Fruit fly (Drosophila melanogaster) whole organism, embryonic: ENCODE data around the gene CG18661.
A peak's percentile ranks its signal among the peaks of the same experiment; 100 is the strongest.

Source experiments
- BtbVII ChIP-seq: fragments of 200-800 bp; sonication (Bioruptor generic); optimal IDR thresholded peaks from 3 replicates; lab custom pipeline; 2017; ENCODE audit warnings: missing biosample characterization, mild to moderate bottlenecking, missing genetic modification characterization
- CG10209 ChIP-seq: fragments of 200-800 bp; sonication (Bioruptor generic); optimal IDR thresholded peaks from 3 replicates; lab custom pipeline; 2017; ENCODE audit warnings: missing biosample characterization, mild to moderate bottlenecking, missing genetic modification characterization, missing genetic modification reagents
- CG10431 ChIP-seq: fragments of 200-800 bp; sonication (Bioruptor generic); optimal IDR thresholded peaks from 3 replicates; lab custom pipeline; 2018; ENCODE audit warnings: missing biosample characterization, mild to moderate bottlenecking, missing genetic modification characterization
- CG11723 ChIP-seq: fragments of 200-800 bp; sonication (Bioruptor generic); optimal IDR thresholded peaks from 2 replicates; lab custom pipeline; 2017; ENCODE audit warnings: missing biosample characterization, mild to moderate bottlenecking, missing genetic modification characterization
- CG12071 ChIP-seq: fragments of 200-800 bp; sonication (Bioruptor generic); optimal IDR thresholded peaks from 3 replicates; lab custom pipeline; 2018; ENCODE audit warnings: missing biosample characterization, mild to moderate bottlenecking, missing genetic modification characterization
- CG13894 ChIP-seq: fragments of 200-800 bp; sonication (Bioruptor generic); optimal IDR thresholded peaks from 3 replicates; lab custom pipeline; 2018; ENCODE audit warnings: missing biosample characterization, mild to moderate bottlenecking, missing genetic modification characterization, moderate library complexity
- CG16815 ChIP-seq: fragments of 200-800 bp; sonication (Bioruptor generic); optimal IDR thresholded peaks from 3 replicates; lab custom pipeline; 2017; ENCODE audit warnings: missing biosample characterization, mild to moderate bottlenecking, missing genetic modification characterization
- CG17361 ChIP-seq: fragments of 200-800 bp; sonication (Bioruptor generic); IDR thresholded peaks from 3 replicates; pipeline ENCODE4 v1.3.6; 2022; ENCODE audit warnings: missing biosample characterization, missing genetic modification characterization
- CG18262 ChIP-seq: fragments of 200-800 bp; optimal IDR thresholded peaks from 3 replicates; lab custom pipeline; 2019; ENCODE audit warnings: missing biosample characterization, mild to moderate bottlenecking, missing genetic modification characterization, moderate library complexity
- CG31224 ChIP-seq: fragments of 200-800 bp; sonication (Bioruptor generic); IDR thresholded peaks from 2 replicates; pipeline ENCODE4 v1.3.6; 2022; ENCODE audit warnings: missing biosample characterization, missing genetic modification characterization
- CG34422 ChIP-seq: fragments of 200-800 bp; sonication (Bioruptor generic); IDR thresholded peaks from 3 replicates; pipeline ENCODE4 v1.3.6; 2022; ENCODE audit warnings: missing biosample characterization, missing genetic modification characterization
- CG3726 ChIP-seq: fragments of 200-800 bp; sonication (Bioruptor generic); IDR thresholded peaks from 3 replicates; pipeline ENCODE4, ENCODE4 v1.3.6; 2022; ENCODE audit warnings: missing biosample characterization, missing genetic modification characterization
- CG3838 ChIP-seq: fragments of 200-800 bp; sonication (Bioruptor generic); optimal IDR thresholded peaks from 3 replicates; lab custom pipeline; 2016; ENCODE audit warnings: missing biosample characterization, missing genetic modification characterization
- CG4617 ChIP-seq: fragments of 200-800 bp; sonication (Bioruptor generic); optimal IDR thresholded peaks from 3 replicates; lab custom pipeline; 2016; ENCODE audit warnings: missing biosample characterization, missing genetic modification characterization, borderline replicate concordance
- CG8281 ChIP-seq: fragments of 200-800 bp; sonication (Bioruptor generic); optimal IDR thresholded peaks from 2 replicates; lab custom pipeline; 2018; ENCODE audit warnings: missing biosample characterization, mild to moderate bottlenecking, missing genetic modification characterization, moderate library complexity
- CG8290 ChIP-seq, 3 experiments: fragments of 200-800 bp; sonication (Bioruptor generic); optimal IDR thresholded peaks; 2 replicates each; lab custom pipeline; 2016 to 2019; ENCODE audit warnings: missing biosample characterization in 3 of 3, missing genetic modification characterization in 3 of 3, mild to moderate bottlenecking in 2 of 3, moderate library complexity in 1 of 3
- CG8388 ChIP-seq: fragments of 200-800 bp; sonication (Bioruptor generic); optimal IDR thresholded peaks from 2 replicates; lab custom pipeline; 2019; ENCODE audit warnings: missing biosample characterization, mild to moderate bottlenecking, missing genetic modification characterization, moderate library complexity
- CG9437 ChIP-seq: fragments of 200-800 bp; sonication (Bioruptor generic); optimal IDR thresholded peaks from 2 replicates; lab custom pipeline; 2018; ENCODE audit warnings: missing biosample characterization, mild to moderate bottlenecking, missing genetic modification characterization
- D ChIP-seq, 2 experiments: fragments of 200-800 bp in 1 of 2; fragments of >200 bp in 1 of 2; sonication (Bioruptor generic) in 1 of 2; optimal IDR thresholded peaks; 2 replicates in 1 of 2; 3 replicates in 1 of 2; lab custom pipeline; 2017; ENCODE audit warnings: mild to moderate bottlenecking in 1 of 2, missing biosample characterization in 1 of 2, missing genetic modification characterization in 1 of 2, missing genetic modification reagents in 1 of 2
- Deaf1 ChIP-seq: fragments of 200-800 bp; optimal IDR thresholded peaks from 3 replicates; lab custom pipeline; 2019; ENCODE audit warnings: missing biosample characterization, mild to moderate bottlenecking, missing genetic modification characterization, moderate library complexity
- Dip2 ChIP-seq: fragments of 200-800 bp; sonication (Bioruptor generic); IDR thresholded peaks from 2 replicates; pipeline ENCODE4 v1.3.6; 2022; ENCODE audit warnings: missing biosample characterization, missing genetic modification characterization
- Doc3 ChIP-seq: fragments of 200-800 bp; sonication (Bioruptor generic); IDR thresholded peaks from 3 replicates; pipeline ENCODE4 v1.3.6; 2022; ENCODE audit warnings: missing biosample characterization, missing genetic modification characterization; ENCODE audit not compliant: partially characterized antibody
- Dp ChIP-seq: fragments of 200-800 bp; sonication (Bioruptor generic); optimal IDR thresholded peaks from 2 replicates; lab custom pipeline; 2018; ENCODE audit warnings: missing biosample characterization, mild to moderate bottlenecking, missing genetic modification characterization, moderate library complexity
- Drgx ChIP-seq: fragments of 200-800 bp; sonication (Bioruptor generic); IDR thresholded peaks from 2 replicates; pipeline ENCODE4 v1.3.6; 2022; ENCODE audit warnings: missing biosample characterization, missing genetic modification characterization
- Elba2 ChIP-seq: fragments of 200-800 bp; sonication (Bioruptor generic); optimal IDR thresholded peaks from 3 replicates; lab custom pipeline; 2016; ENCODE audit warnings: missing biosample characterization, missing genetic modification characterization
- Mes4 ChIP-seq: fragments of 200-800 bp; sonication (Bioruptor generic); optimal IDR thresholded peaks from 2 replicates; lab custom pipeline; 2016; ENCODE audit warnings: missing biosample characterization, missing genetic modification characterization
- NFAT ChIP-seq: fragments of 200-800 bp; sonication (Bioruptor generic); IDR thresholded peaks from 2 replicates; pipeline ENCODE4 v1.3.6; 2022; ENCODE audit warnings: missing biosample characterization, missing genetic modification characterization
- Neu2 ChIP-seq: fragments of 200-800 bp; sonication (Bioruptor generic); optimal IDR thresholded peaks from 3 replicates; lab custom pipeline; 2016; ENCODE audit warnings: missing biosample characterization, missing genetic modification characterization, borderline replicate concordance
- Nf-YC ChIP-seq: fragments of 200-800 bp; optimal IDR thresholded peaks from 3 replicates; lab custom pipeline; 2019; ENCODE audit warnings: missing biosample characterization, mild to moderate bottlenecking, missing genetic modification characterization, moderate library complexity
- Six4 ChIP-seq: fragments of 200-800 bp; sonication (Bioruptor generic); optimal IDR thresholded peaks from 2 replicates; lab custom pipeline; 2016; ENCODE audit warnings: missing biosample characterization, missing genetic modification characterization
- Spps ChIP-seq: fragments of 200-800 bp; sonication (Bioruptor generic); optimal IDR thresholded peaks from 2 replicates; lab custom pipeline; 2018; ENCODE audit warnings: missing biosample characterization, mild to moderate bottlenecking, missing genetic modification characterization
- Sry-β ChIP-seq: fragments of 200-800 bp; sonication (Bioruptor generic); optimal IDR thresholded peaks from 2 replicates; lab custom pipeline; 2018; ENCODE audit warnings: missing biosample characterization, mild to moderate bottlenecking, missing genetic modification characterization, moderate library complexity
- Xbp1 ChIP-seq: fragments of 200-800 bp; sonication (Bioruptor generic); optimal IDR thresholded peaks from 3 replicates; lab custom pipeline; 2016; ENCODE audit warnings: missing biosample characterization, mild to moderate bottlenecking, missing genetic modification characterization
- en ChIP-seq: fragments of 200-800 bp; sonication (Bioruptor generic); optimal IDR thresholded peaks from 2 replicates; lab custom pipeline; 2016; ENCODE audit warnings: missing biosample characterization, missing genetic modification characterization
- ftz-f1 ChIP-seq: fragments of 200-800 bp; sonication (Bioruptor generic); optimal IDR thresholded peaks from 2 replicates; lab custom pipeline; 2016; ENCODE audit warnings: missing biosample characterization, missing genetic modification characterization
- gce ChIP-seq: fragments of 200-800 bp; sonication (Bioruptor generic); IDR thresholded peaks from 3 replicates; pipeline ENCODE4 v1.3.6; 2022; ENCODE audit warnings: missing biosample characterization, missing genetic modification characterization
- gt ChIP-seq: fragments of 200-800 bp; sonication (Bioruptor generic); IDR thresholded peaks from 2 replicates; pipeline ENCODE4 v1.3.6; 2022; ENCODE audit warnings: missing biosample characterization, missing genetic modification characterization
- h ChIP-seq: fragments of >200 bp; optimal IDR thresholded peaks from 2 replicates; lab custom pipeline; 2017
- hbn ChIP-seq: fragments of 200-800 bp; sonication (Bioruptor generic); IDR thresholded peaks from 2 replicates; pipeline ENCODE4 v1.3.6; 2022; ENCODE audit warnings: missing biosample characterization, missing genetic modification characterization; ENCODE audit not compliant: partially characterized antibody
- kay ChIP-seq: fragments of 200-800 bp; sonication (Bioruptor generic); optimal IDR thresholded peaks from 2 replicates; lab custom pipeline; 2016; ENCODE audit warnings: missing biosample characterization, missing genetic modification characterization
- ken ChIP-seq: fragments of 200-800 bp; sonication (Bioruptor generic); IDR thresholded peaks from 3 replicates; pipeline ENCODE4 v1.3.6; 2022; ENCODE audit warnings: missing biosample characterization, missing genetic modification characterization
- p53 ChIP-seq: fragments of 200-800 bp; sonication (Bioruptor generic); optimal IDR thresholded peaks from 2 replicates; lab custom pipeline; 2016; ENCODE audit warnings: missing biosample characterization, missing genetic modification characterization
- pan ChIP-seq, 4 experiments: fragments of >200 bp in 3 of 4; fragments of 200-800 bp in 1 of 4; sonication (Bioruptor generic) in 1 of 4; optimal IDR thresholded peaks in 3 of 4; IDR thresholded peaks in 1 of 4; 2 replicates each; pipeline versions ENCODE4 v1.3.6 to Lab custom; 2017 to 2022; ENCODE audit warnings: missing biosample characterization in 2 of 4, missing genetic modification characterization in 2 of 4, mixed read lengths in 1 of 4
- peb ChIP-seq: fragments of 200-800 bp; sonication (Bioruptor generic); IDR thresholded peaks from 2 replicates; pipeline ENCODE4 v1.3.6; 2022; ENCODE audit warnings: missing biosample characterization, missing genetic modification characterization
- phol ChIP-seq: fragments of 200-800 bp; sonication (Bioruptor generic); optimal IDR thresholded peaks from 3 replicates; lab custom pipeline; 2018; ENCODE audit warnings: missing biosample characterization, mild to moderate bottlenecking, missing genetic modification characterization, moderate library complexity
- pita ChIP-seq: fragments of 200-800 bp; sonication (Bioruptor generic); optimal IDR thresholded peaks from 2 replicates; lab custom pipeline; 2017; ENCODE audit warnings: missing biosample characterization, mild to moderate bottlenecking, missing genetic modification characterization
- sens ChIP-seq: fragments of 200-800 bp; sonication (Bioruptor generic); peaks from one replicate; lab custom pipeline; 2016; ENCODE audit warnings: missing biosample characterization, missing genetic modification characterization
- slou ChIP-seq: fragments of 200-800 bp; sonication (Bioruptor generic); optimal IDR thresholded peaks from 3 replicates; lab custom pipeline; 2016; ENCODE audit warnings: missing biosample characterization, missing genetic modification characterization

Gene CG18661

DNA sequence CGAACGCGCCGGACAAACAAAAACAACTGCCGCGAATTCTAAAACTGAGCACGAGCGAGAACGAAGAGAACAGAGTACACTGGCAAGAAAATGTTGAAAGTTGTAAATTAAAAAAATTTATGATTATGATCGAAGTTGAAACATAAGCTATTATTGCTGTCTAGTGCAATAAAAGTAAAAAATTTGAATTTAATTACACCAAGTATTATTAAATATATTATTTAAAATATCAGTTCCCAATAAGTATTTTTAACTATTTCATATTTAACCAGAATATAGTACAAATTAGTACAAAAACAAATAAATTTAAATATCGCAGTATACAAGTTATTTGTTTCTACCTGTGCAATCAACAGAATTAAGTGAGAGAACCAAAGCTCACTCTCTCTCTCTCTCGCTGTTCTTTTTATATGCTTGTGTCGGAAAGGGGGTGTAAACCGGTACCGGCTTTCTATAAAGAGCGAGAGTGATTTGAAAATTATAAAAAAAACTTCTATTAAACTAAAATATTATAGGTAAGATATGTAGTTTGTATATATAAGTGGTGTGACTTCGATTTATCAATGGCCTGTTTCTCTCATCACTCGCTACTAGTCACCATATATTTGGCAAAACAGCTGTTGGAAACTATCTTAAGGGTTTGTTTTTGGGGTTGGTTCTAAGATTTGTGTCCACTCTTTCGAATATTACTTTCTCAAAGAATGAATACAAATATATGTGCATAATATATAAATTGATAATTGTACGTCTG lies 46.0 kb upstream of the CG18661 start, which contains the start of gene C1GalTA:
Gene C1GalTA (minus strand): TSS at position 33 of the 751 bp plus-strand sequence.
- TF ChIP-seq Doc3 (GFP tag; lab: Robert Waterston, UW) (no peak), gt (GFP tag; lab: Robert Waterston, UW) (peak; percentile 80; the same call in 1 of the 2 replicates), Six4 (peak; percentile 96), CG8281 (tag; lab: Kevin White, UChicago) (peak; percentile 90), CG12071 (GFP tag; lab: Kevin White, UChicago) (peak; percentile 80), CG17361 (peak; percentile 100), CG8290 (GFP tag; optimal IDR thresholded peaks at IDR 0.05; lab: Kevin White, UChicago) (peak; percentile 95), CG8290 (tag; optimal IDR thresholded peaks at IDR 0.05; lab: Kevin White, UChicago) (peak in 1 of 2 experiments; percentile 19), peb (GFP tag; lab: Robert Waterston, UW) (peak; percentile 90), CG3726 (GFP tag; lab: Robert Waterston, UW) (peak; percentile 84), sens (GFP tag; lab: Kevin White, UChicago) (peak; percentile 93), gce (GFP tag; lab: Robert Waterston, UW) (peak; percentile 95), D (optimal IDR thresholded peaks at IDR 0.05; lab: Kevin White, UChicago) (no peak), D (GFP tag; optimal IDR thresholded peaks at IDR 0.05; lab: Kevin White, UChicago) (peak; percentile 97), slou (GFP tag; lab: Kevin White, UChicago) (peak; percentile 94), phol (tag; lab: Kevin White, UChicago) (peak; percentile 99), Dp (GFP tag; lab: Kevin White, UChicago) (peak; percentile 35), Mes4 (GFP tag; lab: Kevin White, UChicago) (peak; percentile 57), BtbVII (GFP tag; lab: Kevin White, UChicago) (peak; percentile 98), CG11723 (GFP tag; lab: Kevin White, UChicago) (peak; percentile 89), NFAT (GFP tag; lab: Robert Waterston, UW) (no peak; the same call in 1 of the 2 replicates), CG3838 (GFP tag; lab: Kevin White, UChicago) (no peak), en (GFP tag; lab: Kevin White, UChicago) (peak; percentile 17), CG18262 (peak; percentile 100), pita (GFP tag; lab: Kevin White, UChicago) (no peak), Dip2 (GFP tag; lab: Robert Waterston, UW) (no peak), Elba2 (peak; percentile 52), Xbp1 (peak; percentile 89), Sry-β (GFP tag; lab: Kevin White, UChicago) (peak; percentile 59), Nf-YC (tag; lab: Kevin White, UChicago) (peak; percentile 92), hbn (GFP tag; lab: Robert Waterston, UW) (no peak), CG31224 (GFP tag; lab: Robert Waterston, UW) (peak; percentile 92), p53 (GFP tag; lab: Kevin White, UChicago) (no peak), CG13894 (tag; lab: Kevin White, UChicago) (peak; percentile 96), CG10209 (GFP tag; lab: Kevin White, UChicago) (peak; percentile 97), ken (GFP tag; lab: Robert Waterston, UW) (peak; percentile 80), CG10431 (peak; percentile 94), CG9437 (GFP tag; lab: Kevin White, UChicago) (peak; percentile 97), Drgx (peak; percentile 97), Spps (tag; lab: Kevin White, UChicago) (peak; percentile 99), CG8388 (GFP tag; lab: Kevin White, UChicago) (peak; percentile 99), Deaf1 (tag; lab: Kevin White, UChicago) (peak; percentile 93), kay (GFP tag; lab: Kevin White, UChicago) (peak; percentile 91), pan (optimal IDR thresholded peaks at IDR 0.05; lab: Kevin White, UChicago) (no peak), pan (GFP tag; optimal IDR thresholded peaks at IDR 0.05 in 1 of 2, IDR thresholded peaks at IDR 0.05 in 1 of 2) (peak in 1 of 2 experiments; percentile 97), ftz-f1 (GFP tag; lab: Kevin White, UChicago) (no peak), CG16815 (GFP tag; lab: Kevin White, UChicago) (peak; percentile 94), Neu2 (GFP tag; lab: Kevin White, UChicago) (no peak), h (lab: Kevin White, UChicago) (no peak), CG34422 (peak; percentile 96), CG4617 (GFP tag; lab: Kevin White, UChicago) (peak; percentile 81)
